Worm (Caenorhabditis elegans) whole organism, late embryonic: ENCODE data around the gene phf-32.

Experiments
- ama-1 ChIP-seq: fragments of 150-350 bp; optimal IDR thresholded peaks from 2 replicates; lab custom pipeline; 2014
- ceh-18 ChIP-seq: sonication (generic microtip); optimal IDR thresholded peaks from 2 replicates; lab custom pipeline; 2016; ENCODE audit warnings: missing genetic modification characterization, missing compliant biosample characterization
- ceh-2 ChIP-seq: sonication (generic microtip); optimal IDR thresholded peaks from 2 replicates; lab custom pipeline; 2016; ENCODE audit warnings: missing genotype, missing genetic modification characterization, missing compliant biosample characterization
- che-1 ChIP-seq: sonication (generic microtip); optimal IDR thresholded peaks from 2 replicates; lab custom pipeline; 2016; ENCODE audit warnings: mild to moderate bottlenecking, missing genetic modification characterization, missing compliant biosample characterization
- dmd-4 ChIP-seq: sonication (generic microtip); optimal IDR thresholded peaks from 2 replicates; lab custom pipeline; 2016; ENCODE audit warnings: borderline replicate concordance, missing genetic modification characterization, missing compliant biosample characterization
- nhr-11 ChIP-seq: fragments of 150-350 bp; optimal IDR thresholded peaks from 2 replicates; lab custom pipeline; 2014; ENCODE audit warnings: missing biosample characterization, missing genetic modification characterization
- sox-2 ChIP-seq: fragments of 200-800 bp; sonication (Bioruptor generic); IDR thresholded peaks from 2 replicates; pipeline ENCODE4 v1.3.6; 2022; ENCODE audit warnings: missing genetic modification reagents, missing genetic modification characterization, missing compliant biosample characterization
- sox-4 ChIP-seq: sonication (generic microtip); optimal IDR thresholded peaks from 2 replicates; lab custom pipeline; 2017; ENCODE audit warnings: mild to moderate bottlenecking, missing genetic modification characterization, inconsistent platforms, missing compliant biosample characterization

- TF ChIP-seq nhr-11 = no peak
- TF ChIP-seq ama-1 (lab: Kevin White, UChicago) = no peak
- TF ChIP-seq che-1 = no peak
- TF ChIP-seq dmd-4 = no peak
- no peak for TF ChIP-seq ceh-18 (tag; lab: Kevin White, UChicago)
- TF ChIP-seq sox-2 (GFP tag; lab: Robert Waterston, UW) = no peak
- TF ChIP-seq sox-4 (tag; lab: Kevin White, UChicago) = no peak
- no peak for TF ChIP-seq ceh-2 (tag; lab: Kevin White, UChicago)
These were observed 22.0 kb downstream of the phf-32 start, which contains the start of gene srd-45 for ce11 chrX:12328676-12329075.
